Worm (Caenorhabditis elegans) whole organism, mixed stage, embryonic: Measurements from ENCODE around the gene C54C6.4.

Experiments used
- M03D4.4 ChIP-seq: sonication (generic microtip); optimal IDR thresholded peaks from 2 replicates; lab custom pipeline; 2017; ENCODE audit warnings: mild to moderate bottlenecking, missing genetic modification characterization, missing compliant biosample characterization
- bed-3 ChIP-seq: fragments of 200-800 bp; sonication (Bioruptor generic); optimal IDR thresholded peaks from 3 replicates; lab custom pipeline; 2018; ENCODE audit warnings: mild to moderate bottlenecking, missing genetic modification characterization, moderate library complexity, missing compliant biosample characterization
- blmp-1 ChIP-seq: fragments of 150-350 bp; optimal IDR thresholded peaks from 2 replicates; lab custom pipeline; 2014; ENCODE audit warnings: missing biosample characterization, missing genetic modification characterization
- ceh-39 ChIP-seq: fragments of 150-350 bp; optimal IDR thresholded peaks from 2 replicates; lab custom pipeline; 2014; ENCODE audit warnings: missing biosample characterization, missing genetic modification characterization
- ceh-43 ChIP-seq: fragments of 200-800 bp; sonication (Bioruptor generic); optimal IDR thresholded peaks from 2 replicates; lab custom pipeline; 2018; ENCODE audit warnings: mild to moderate bottlenecking, missing genetic modification characterization, moderate library complexity, missing compliant biosample characterization
- ceh-83 ChIP-seq: fragments of 200-800 bp; sonication (Bioruptor generic); optimal IDR thresholded peaks from 2 replicates; lab custom pipeline; 2018; ENCODE audit warnings: mild to moderate bottlenecking, missing genetic modification characterization, missing compliant biosample characterization
- ces-1 ChIP-seq: fragments of 150-350 bp; optimal IDR thresholded peaks from 2 replicates; lab custom pipeline; 2014; ENCODE audit warnings: missing biosample characterization, missing genetic modification reagents, missing genetic modification characterization
- cnd-1 ChIP-seq: fragments of 200-800 bp; sonication (Bioruptor generic); optimal IDR thresholded peaks from 2 replicates; lab custom pipeline; 2018; ENCODE audit warnings: mild to moderate bottlenecking, missing genetic modification characterization, missing compliant biosample characterization
- elt-3 ChIP-seq: fragments of 150-350 bp; optimal IDR thresholded peaks from 2 replicates; lab custom pipeline; 2014; ENCODE audit warnings: missing biosample characterization, missing genetic modification characterization
- ham-2 ChIP-seq: fragments of 200-800 bp; sonication (Bioruptor generic); optimal IDR thresholded peaks from 2 replicates; lab custom pipeline; 2018; ENCODE audit warnings: mild to moderate bottlenecking, missing genetic modification characterization, missing compliant biosample characterization
- hlh-1 ChIP-seq: fragments of 150-350 bp; optimal IDR thresholded peaks from 2 replicates; lab custom pipeline; 2014; ENCODE audit warnings: missing biosample characterization, missing genetic modification reagents, missing genetic modification characterization
- lin-13 ChIP-seq: fragments of 150-350 bp; optimal IDR thresholded peaks from 2 replicates; lab custom pipeline; 2014; ENCODE audit warnings: missing biosample characterization, missing genetic modification characterization
- lsy-2 ChIP-seq: fragments of 150-350 bp; optimal IDR thresholded peaks from 2 replicates; lab custom pipeline; 2014; ENCODE audit warnings: missing biosample characterization, missing genetic modification characterization
- mab-5 ChIP-seq: fragments of 150-350 bp; optimal IDR thresholded peaks from 2 replicates; lab custom pipeline; 2014; ENCODE audit warnings: missing biosample characterization, missing genetic modification characterization
- mep-1 ChIP-seq: fragments of 150-350 bp; optimal IDR thresholded peaks from 2 replicates; lab custom pipeline; 2017; ENCODE audit warnings: missing biosample characterization, missing genetic modification reagents, missing genetic modification characterization, inconsistent platforms
- mls-2 ChIP-seq: sonication (generic microtip); optimal IDR thresholded peaks from 2 replicates; lab custom pipeline; 2016; ENCODE audit warnings: mild to moderate bottlenecking, missing genetic modification characterization, moderate library complexity, missing compliant biosample characterization
- nhr-12 ChIP-seq: fragments of 150-350 bp; optimal IDR thresholded peaks from 2 replicates; lab custom pipeline; 2014; ENCODE audit warnings: missing biosample characterization, missing genetic modification characterization
- nhr-2 ChIP-seq: fragments of 150-350 bp; optimal IDR thresholded peaks from 2 replicates; lab custom pipeline; 2014; ENCODE audit warnings: missing biosample characterization, missing genetic modification characterization
- nhr-237 ChIP-seq: fragments of 150-350 bp; optimal IDR thresholded peaks from 2 replicates; lab custom pipeline; 2014; ENCODE audit warnings: missing biosample characterization, missing genetic modification characterization
- nhr-76 ChIP-seq: sonication (generic microtip); optimal IDR thresholded peaks from 2 replicates; lab custom pipeline; 2017; ENCODE audit warnings: missing biosample characterization, missing genetic modification characterization
- pha-4 ChIP-seq: fragments of 150-350 bp; optimal IDR thresholded peaks from 2 replicates; lab custom pipeline; 2018; ENCODE audit warnings: missing biosample characterization, missing genetic modification reagents, missing genetic modification characterization
- sem-2 ChIP-seq: fragments of 200-800 bp; sonication (Bioruptor generic); optimal IDR thresholded peaks from 2 replicates; lab custom pipeline; 2018; ENCODE audit warnings: mild to moderate bottlenecking, missing genetic modification characterization, missing compliant biosample characterization
- snpc-4 ChIP-seq: fragments of 150-350 bp; optimal IDR thresholded peaks from 2 replicates; lab custom pipeline; 2014; ENCODE audit warnings: missing biosample characterization, missing genetic modification characterization
- sptf-1 ChIP-seq: sonication (generic microtip); optimal IDR thresholded peaks from 2 replicates; lab custom pipeline; 2017; ENCODE audit warnings: mild to moderate bottlenecking, missing genetic modification characterization, moderate library complexity, missing compliant biosample characterization
- tbx-8 ChIP-seq: fragments of 200-800 bp; sonication (Bioruptor generic); optimal IDR thresholded peaks from 2 replicates; lab custom pipeline; 2018; ENCODE audit warnings: mild to moderate bottlenecking, missing genetic modification characterization, moderate library complexity, missing compliant biosample characterization
- unc-120 ChIP-seq: sonication (generic microtip); optimal IDR thresholded peaks from 2 replicates; lab custom pipeline; 2017; ENCODE audit warnings: missing genetic modification characterization, missing compliant biosample characterization; ENCODE audit not compliant: poor library complexity, severe bottlenecking
- unc-39 ChIP-seq: fragments of 150-350 bp; optimal IDR thresholded peaks from 2 replicates; lab custom pipeline; 2014; ENCODE audit warnings: missing biosample characterization, missing genetic modification characterization
- unc-62 ChIP-seq: fragments of 150-350 bp; optimal IDR thresholded peaks from 2 replicates; lab custom pipeline; 2014; ENCODE audit warnings: missing biosample characterization, missing genetic modification reagents, missing genetic modification characterization
- zip-8 ChIP-seq: fragments of 150-350 bp; optimal IDR thresholded peaks from 2 replicates; lab custom pipeline; 2014; ENCODE audit warnings: missing biosample characterization, missing genetic modification characterization
- ztf-11 ChIP-seq: fragments of 150-350 bp; optimal IDR thresholded peaks from 2 replicates; lab custom pipeline; 2014; ENCODE audit warnings: missing biosample characterization, missing genetic modification characterization

The C54C6.4 gene

ce11 chrIII:3581636-3582035 lies 28.2 kb downstream of the C54C6.4 start, which contains the start of gene C48D5.3:
Gene C48D5.3 (minus strand): TSS chrIII:3581736.
- no peak for TF ChIP-seq unc-39 (tag; lab: Kevin White, UChicago)
- no peak for TF ChIP-seq blmp-1
- TF ChIP-seq lin-13 = no peak
- no peak for TF ChIP-seq lsy-2 (tag; lab: Kevin White, UChicago)
- no peak for TF ChIP-seq pha-4 (tag; lab: Kevin White, UChicago)
- no peak for TF ChIP-seq ceh-83 (GFP tag; lab: Kevin White, UChicago)
- no peak for TF ChIP-seq elt-3 (tag; lab: Kevin White, UChicago)
- no peak for TF ChIP-seq zip-8 (tag; lab: Kevin White, UChicago)
- TF ChIP-seq ceh-43 (GFP tag; lab: Kevin White, UChicago) = no peak
- no peak for TF ChIP-seq cnd-1 (tag; lab: Kevin White, UChicago)
- no peak for TF ChIP-seq sptf-1
- no peak for TF ChIP-seq mab-5
- TF ChIP-seq snpc-4 (tag; lab: Kevin White, UChicago) = no peak
- no peak for TF ChIP-seq mep-1

- TF ChIP-seq unc-120 (peak; percentile 82), nhr-12 (tag; lab: Kevin White, UChicago) (no peak), mls-2 (peak; percentile 45), unc-62 (GFP tag; lab: Kevin White, UChicago) (peak; percentile 23), ham-2 (GFP tag; lab: Kevin White, UChicago) (peak; percentile 3), lsy-2 (tag; lab: Kevin White, UChicago) (peak; percentile 4), ces-1 (GFP tag; lab: Kevin White, UChicago) (peak; percentile 38), nhr-2 (peak; percentile 51), nhr-237 (tag; lab: Kevin White, UChicago) (no peak), ceh-39 (tag; lab: Kevin White, UChicago) (no peak)
Observed at ce11 chrIII:3583341-3583740, 29.9 kb downstream of the C54C6.4 start.

ce11 chrIII:3588183-3588582 lies 34.7 kb downstream of the C54C6.4 start:
- TF ChIP-seq ces-1 (GFP tag; lab: Kevin White, UChicago) (peak; percentile 88), nhr-237 (tag; lab: Kevin White, UChicago) (no peak), lsy-2 (tag; lab: Kevin White, UChicago) (no peak), cnd-1 (tag; lab: Kevin White, UChicago) (no peak)

- no peak for TF ChIP-seq nhr-76 (tag; lab: Kevin White, UChicago)
- no peak for TF ChIP-seq mep-1
- TF ChIP-seq nhr-12 (tag; lab: Kevin White, UChicago) = no peak
- TF ChIP-seq ces-1 (GFP tag; lab: Kevin White, UChicago) = peak; percentile 50
- TF ChIP-seq ceh-43 (GFP tag; lab: Kevin White, UChicago) = no peak
- TF ChIP-seq bed-3 (GFP tag; lab: Kevin White, UChicago) = no peak
- no peak for TF ChIP-seq M03D4.4
- no peak for TF ChIP-seq tbx-8 (GFP tag; lab: Kevin White, UChicago)
- no peak for TF ChIP-seq pha-4 (tag; lab: Kevin White, UChicago)
Observed at ce11 chrIII:3590365-3590764, 36.9 kb downstream of the C54C6.4 start, which contains the start of gene ptp-1. Gene ptp-1 (plus strand): TSS chrIII:3590722.

- TF ChIP-seq snpc-4 (tag; lab: Kevin White, UChicago) = no peak
- TF ChIP-seq ham-2 (GFP tag; lab: Kevin White, UChicago) = no peak
- no peak for TF ChIP-seq mls-2
- TF ChIP-seq ceh-39 (tag; lab: Kevin White, UChicago) = no peak
- TF ChIP-seq mab-5 = no peak
- TF ChIP-seq, all 35 proteins: peak for 0
Observed at ce11 chrIII:3594681-3595080, 41.2 kb downstream of the C54C6.4 start.

ce11 chrIII:3601271-3601670 lies 47.8 kb downstream of the C54C6.4 start:
- TF ChIP-seq unc-120 (peak; percentile 66), ceh-39 (tag; lab: Kevin White, UChicago) (no peak), ces-1 (GFP tag; lab: Kevin White, UChicago) (no peak), nhr-76 (tag; lab: Kevin White, UChicago) (no peak), sem-2 (GFP tag; lab: Kevin White, UChicago) (no peak), mep-1 (no peak), nhr-237 (tag; lab: Kevin White, UChicago) (no peak), unc-62 (GFP tag; lab: Kevin White, UChicago) (peak; percentile 37), hlh-1 (tag; lab: Kevin White, UChicago) (peak; percentile 86), cnd-1 (tag; lab: Kevin White, UChicago) (no peak), unc-39 (tag; lab: Kevin White, UChicago) (no peak), lsy-2 (tag; lab: Kevin White, UChicago) (no peak), ztf-11 (tag; lab: Kevin White, UChicago) (no peak)
